Fruit fly (Drosophila melanogaster): ENCODE results near the gene CG8661.
A peak's percentile ranks its signal among the peaks of the same experiment; 100 is the strongest.

CG8661 gene

dm6 chrX:17293385-17293784, 9.1 kb upstream of the CG8661 start (continued):
- TF ChIP-seq pdm3 (GFP tag; optimal IDR thresholded peaks at IDR 0.05), result peak; percentile 4
- no peak for TF ChIP-seq ss (GFP tag; optimal IDR thresholded peaks at IDR 0.05)
- no peak for TF ChIP-seq CG8319 (GFP tag; optimal IDR thresholded peaks at IDR 0.05)
- peak; percentile 15 for TF ChIP-seq Ets96B (tag; optimal IDR thresholded peaks at IDR 0.05)
- TF ChIP-seq eg (GFP tag; IDR thresholded peaks at IDR 0.05), result peak; percentile 52; the same call in 1 of the 3 replicates
- TF ChIP-seq Sox14 (GFP tag; optimal IDR thresholded peaks at IDR 0.05), result no peak
- TF ChIP-seq cyc (GFP tag; optimal IDR thresholded peaks at IDR 0.05), result no peak
- no peak for TF ChIP-seq CG16779 (tag; optimal IDR thresholded peaks at IDR 0.05)
- no peak for TF ChIP-seq Blimp-1 (GFP tag; optimal IDR thresholded peaks at IDR 0.05)
- peak; percentile 9 for TF ChIP-seq achi (GFP tag; optimal IDR thresholded peaks at IDR 0.05)
- TF ChIP-seq CG6276 (GFP tag; optimal IDR thresholded peaks at IDR 0.05), result no peak

- TF ChIP-seq Smox (GFP tag; optimal IDR thresholded peaks at IDR 0.05), result peak; percentile 79
- peak; percentile 67 for TF ChIP-seq acj6 (GFP tag; optimal IDR thresholded peaks at IDR 0.05)
- TF ChIP-seq CG31627 (GFP tag; optimal IDR thresholded peaks at IDR 0.05), result peak; percentile 77
- no peak for TF ChIP-seq CG11294 (GFP tag; IDR thresholded peaks at IDR 0.05)
- TF ChIP-seq CG11762 (GFP tag; optimal IDR thresholded peaks at IDR 0.05; ENCODE audit: insufficient read depth), result peak; percentile 37
- TF ChIP-seq CG9139 (GFP tag; optimal IDR thresholded peaks at IDR 0.05), result no peak
- peak; percentile 62 for TF ChIP-seq Sox15 (GFP tag; optimal IDR thresholded peaks at IDR 0.05)
- TF ChIP-seq OdsH (GFP tag; optimal IDR thresholded peaks at IDR 0.05), result peak; percentile 69
- TF ChIP-seq CG10669 (GFP tag; optimal IDR thresholded peaks at IDR 0.05), result peak; percentile 39
- peak; percentile 8 for TF ChIP-seq CG10631 (GFP tag; optimal IDR thresholded peaks at IDR 0.05)
- peak; percentile 66 for TF ChIP-seq CG3919 (GFP tag; optimal IDR thresholded peaks at IDR 0.05)
- peak; percentile 54 for TF ChIP-seq net (GFP tag; optimal IDR thresholded peaks at IDR 0.05)
- TF ChIP-seq achi (GFP tag; optimal IDR thresholded peaks at IDR 0.05), result peak; percentile 56
- no peak for TF ChIP-seq CG16779 (tag; optimal IDR thresholded peaks at IDR 0.05)
- peak; percentile 85 for TF ChIP-seq svp (GFP tag)
- no peak for TF ChIP-seq Ets96B (tag; optimal IDR thresholded peaks at IDR 0.05)
- TF ChIP-seq CG6792 (GFP tag; optimal IDR thresholded peaks at IDR 0.05), result peak; percentile 72
- peak; percentile 75 for TF ChIP-seq lz (GFP tag; optimal IDR thresholded peaks at IDR 0.05)
- peak; percentile 33 for TF ChIP-seq CG7368 (GFP tag; optimal IDR thresholded peaks at IDR 0.05)
- TF ChIP-seq fd85E (GFP tag; optimal IDR thresholded peaks at IDR 0.05), result no peak
- peak; percentile 62 for TF ChIP-seq CG8632 (GFP tag; optimal IDR thresholded peaks at IDR 0.05)
- TF ChIP-seq CG15336 (GFP tag; IDR thresholded peaks at IDR 0.05), result peak; percentile 67
- no peak for TF ChIP-seq Gug (GFP tag; IDR thresholded peaks at IDR 0.05)
- peak in 1 of 2 experiments; percentile 15 for TF ChIP-seq ss (GFP tag; optimal IDR thresholded peaks at IDR 0.05)
- peak; percentile 35 for TF ChIP-seq CG8319 (GFP tag; optimal IDR thresholded peaks at IDR 0.05)
- TF ChIP-seq CG4318 (GFP tag; optimal IDR thresholded peaks at IDR 0.05), result peak; percentile 27
- peak; percentile 55 for TF ChIP-seq Ets21C (GFP tag; optimal IDR thresholded peaks at IDR 0.05)
- TF ChIP-seq dac (GFP tag; optimal IDR thresholded peaks at IDR 0.05), result no peak
- peak; percentile 69 for TF ChIP-seq Eip75B (GFP tag; optimal IDR thresholded peaks at IDR 0.05)
- TF ChIP-seq fkh (GFP tag; optimal IDR thresholded peaks at IDR 0.05), result no peak
- TF ChIP-seq Sox14 (GFP tag; optimal IDR thresholded peaks at IDR 0.05), result peak; percentile 46
- 0 out of 3 replicates have a peak, but pooled peaks have one; percentile 48 for TF ChIP-seq CG6163 (GFP tag; IDR thresholded peaks at IDR 0.05)
- TF ChIP-seq CG6276 (GFP tag; optimal IDR thresholded peaks at IDR 0.05), result peak; percentile 9
- TF ChIP-seq pdm3 (GFP tag; optimal IDR thresholded peaks at IDR 0.05), result peak; percentile 64
- no peak for TF ChIP-seq spab (GFP tag; optimal IDR thresholded peaks at IDR 0.05)
- TF ChIP-seq Hr39 (GFP tag; optimal IDR thresholded peaks at IDR 0.05), result peak; percentile 71
- TF ChIP-seq dsx (GFP tag; optimal IDR thresholded peaks at IDR 0.05; ENCODE audit: poor library complexity, severe bottlenecking), result peak; percentile 16
- TF ChIP-seq Hr38 (GFP tag; optimal IDR thresholded peaks at IDR 0.05), result no peak
- TF ChIP-seq Eip93F (GFP tag; optimal IDR thresholded peaks at IDR 0.05), result no peak
- no peak; the same call in 2 of the 3 replicates for TF ChIP-seq eg (GFP tag; IDR thresholded peaks at IDR 0.05)
- TF ChIP-seq salr (GFP tag; optimal IDR thresholded peaks at IDR 0.05), result peak in 1 of 2 experiments; percentile 4
- peak; percentile 54 for TF ChIP-seq CG11902 (GFP tag; optimal IDR thresholded peaks at IDR 0.05)
- TF ChIP-seq CG3032 (tag; optimal IDR thresholded peaks at IDR 0.05), result peak; percentile 21
- TF ChIP-seq cyc (GFP tag; optimal IDR thresholded peaks at IDR 0.05), result peak; percentile 62
- no peak for TF ChIP-seq CG32006 (GFP tag; optimal IDR thresholded peaks at IDR 0.05)
- TF ChIP-seq CG34406 (GFP tag; optimal IDR thresholded peaks at IDR 0.05), result peak; percentile 78
Observed at dm6 chrX:17292050-17292730, 7.9 kb upstream of the CG8661 start.

All from whole organism, prepupa.